Worm (Caenorhabditis elegans) whole organism, L2 larva: ENCODE data around the gene chil-25.

Source experiments
- fos-1 ChIP-seq: fragments of 150-350 bp; optimal IDR thresholded peaks from 2 replicates; lab custom pipeline; 2014; ENCODE audit warnings: missing biosample characterization, missing genetic modification characterization
- mbf-1 ChIP-seq: sonication (generic microtip); optimal IDR thresholded peaks from 2 replicates; lab custom pipeline; 2017; ENCODE audit warnings: missing biosample characterization, missing genetic modification characterization
- sem-4 ChIP-seq: fragments of 150-350 bp; optimal IDR thresholded peaks from 2 replicates; lab custom pipeline; 2014; ENCODE audit warnings: missing biosample characterization, missing genetic modification reagents, missing genetic modification characterization

ce11 chrII:9443522-9443921, 30.7 kb downstream of the chil-25 start, which contains the start of gene chil-15:
- no peak for TF ChIP-seq sem-4 (tag; lab: Kevin White, UChicago)
- no peak for TF ChIP-seq mbf-1 (tag; lab: Kevin White, UChicago)
- no peak for TF ChIP-seq fos-1 (tag; lab: Kevin White, UChicago)
